Fruit fly (Drosophila melanogaster): ENCODE measurements around the gene CG2926.

CG2926 gene

DNA sequence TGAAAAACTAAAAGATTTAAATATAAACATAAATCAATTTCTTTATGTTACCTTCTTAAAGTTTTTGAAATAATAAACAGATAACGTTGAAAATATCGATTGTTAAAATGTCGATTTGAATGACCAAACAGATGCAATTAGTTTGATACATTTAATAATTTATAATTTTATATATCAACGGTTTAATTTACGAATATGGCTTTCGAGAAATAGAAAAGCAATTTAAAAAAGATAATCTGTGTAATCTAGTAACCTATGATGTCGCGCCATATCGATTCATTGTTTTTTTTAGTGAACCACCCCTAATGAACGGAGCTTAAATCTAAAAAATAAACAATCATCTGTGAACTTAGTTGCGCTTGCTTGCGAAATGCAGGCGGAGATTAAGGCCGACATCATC is 393 bp upstream of the CG2926 start, which contains the start of gene PolZ2:
Gene PolZ2, plus strand, starts transcription at position 301 of the 400 bp plus-strand sequence.
- TF ChIP-seq CTCF (optimal IDR thresholded peaks at IDR 0.05) (no peak), CG8478 (optimal IDR thresholded peaks at IDR 0.05) (no peak)

DNA sequence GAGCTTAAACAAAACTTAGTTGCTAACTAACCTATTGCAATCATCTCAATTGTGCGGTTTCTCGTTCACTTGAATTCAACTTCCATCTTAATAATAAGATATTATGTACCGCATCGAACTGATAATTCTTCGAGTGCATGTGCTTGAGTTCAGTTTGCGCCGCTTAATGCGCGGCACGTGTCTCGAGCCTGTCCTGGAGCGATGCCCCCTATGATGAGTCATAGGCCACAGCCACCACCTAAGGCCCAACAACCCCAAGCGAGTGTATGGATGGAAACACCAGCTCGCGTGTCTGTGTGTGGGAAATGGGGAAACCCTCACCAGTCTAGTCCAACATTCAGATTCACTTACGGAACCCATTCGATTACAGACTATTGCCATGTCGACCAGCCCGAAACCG is 14.3 kb downstream of the CG2926 start:
- no peak for TF ChIP-seq CG8478 (optimal IDR thresholded peaks at IDR 0.05)
- no peak for TF ChIP-seq CTCF (optimal IDR thresholded peaks at IDR 0.05)

DNA sequence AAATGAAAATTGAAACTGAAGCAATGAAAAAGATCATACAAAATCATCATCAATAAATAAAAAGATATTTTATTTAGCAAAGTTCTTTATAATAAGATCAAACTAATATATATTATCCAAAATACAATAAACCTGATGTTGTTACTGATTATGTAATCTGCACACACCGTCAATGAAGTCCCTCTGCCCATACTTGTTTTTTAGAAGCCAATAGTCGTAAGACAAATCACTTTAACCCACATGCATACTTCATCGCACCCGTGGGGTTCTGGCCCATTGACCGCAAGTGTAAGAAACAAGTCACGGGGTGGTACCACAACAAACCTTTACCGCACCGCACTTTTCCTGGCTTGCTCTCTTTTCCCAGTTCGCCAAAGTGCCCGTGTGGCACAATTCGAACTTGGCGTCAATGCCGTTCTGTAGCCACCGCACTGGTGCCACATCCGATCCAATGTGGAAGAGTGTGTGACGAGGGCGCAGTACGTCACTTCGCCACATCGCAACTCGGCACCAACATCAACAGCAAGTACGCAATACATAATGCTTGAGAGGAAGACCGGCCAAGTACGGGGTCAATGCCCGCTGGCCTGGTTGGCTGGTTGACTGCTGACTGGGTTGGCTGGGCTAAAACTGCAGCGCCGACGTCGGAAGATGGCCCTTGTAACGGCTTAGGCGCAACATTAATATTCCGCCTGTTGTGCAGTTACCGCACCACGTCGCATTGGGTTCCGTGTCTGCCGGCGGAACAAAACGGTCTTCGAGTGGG is 15.1 kb downstream of the CG2926 start:
- TF ChIP-seq CTCF (optimal IDR thresholded peaks at IDR 0.05) (no peak), CG8478 (optimal IDR thresholded peaks at IDR 0.05) (no peak)

DNA sequence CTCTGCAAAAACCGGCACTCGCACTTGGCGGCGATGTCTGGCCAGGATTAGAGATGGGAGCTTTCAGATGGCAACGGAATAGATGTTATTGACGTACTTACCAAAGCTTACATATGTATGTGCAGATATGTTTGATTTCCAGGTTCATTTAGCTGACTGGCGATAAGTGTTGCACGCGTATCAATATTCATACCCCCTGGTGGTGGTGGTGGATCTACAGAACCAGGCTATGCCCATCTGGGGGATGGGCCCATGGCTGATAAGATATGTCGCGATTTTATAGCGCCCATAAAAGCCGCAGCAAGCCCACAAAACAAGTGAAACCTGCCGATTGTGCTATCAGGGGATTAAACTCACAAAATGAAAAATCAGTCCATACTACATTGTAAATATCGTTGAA is 16.4 kb downstream of the CG2926 start:
- TF ChIP-seq CTCF (optimal IDR thresholded peaks at IDR 0.05) (no peak), CG8478 (optimal IDR thresholded peaks at IDR 0.05) (no peak)

DNA sequence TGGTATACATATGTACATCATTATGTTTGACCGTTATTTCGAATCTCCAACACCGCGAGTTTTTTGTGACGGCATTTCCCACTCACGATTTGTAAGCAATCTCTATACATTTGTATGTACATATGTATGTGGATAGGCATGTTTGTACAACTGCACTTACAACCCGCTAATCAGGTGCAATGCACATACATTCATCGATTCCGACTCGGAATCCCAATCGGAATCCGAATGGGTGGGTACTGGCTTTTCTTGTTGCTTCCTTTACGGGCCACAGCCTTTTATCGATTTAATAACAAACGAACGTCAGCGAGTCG is 16.8 kb downstream of the CG2926 start:
- TF ChIP-seq CG8478 (optimal IDR thresholded peaks at IDR 0.05) (no peak), CTCF (optimal IDR thresholded peaks at IDR 0.05) (no peak)

DNA sequence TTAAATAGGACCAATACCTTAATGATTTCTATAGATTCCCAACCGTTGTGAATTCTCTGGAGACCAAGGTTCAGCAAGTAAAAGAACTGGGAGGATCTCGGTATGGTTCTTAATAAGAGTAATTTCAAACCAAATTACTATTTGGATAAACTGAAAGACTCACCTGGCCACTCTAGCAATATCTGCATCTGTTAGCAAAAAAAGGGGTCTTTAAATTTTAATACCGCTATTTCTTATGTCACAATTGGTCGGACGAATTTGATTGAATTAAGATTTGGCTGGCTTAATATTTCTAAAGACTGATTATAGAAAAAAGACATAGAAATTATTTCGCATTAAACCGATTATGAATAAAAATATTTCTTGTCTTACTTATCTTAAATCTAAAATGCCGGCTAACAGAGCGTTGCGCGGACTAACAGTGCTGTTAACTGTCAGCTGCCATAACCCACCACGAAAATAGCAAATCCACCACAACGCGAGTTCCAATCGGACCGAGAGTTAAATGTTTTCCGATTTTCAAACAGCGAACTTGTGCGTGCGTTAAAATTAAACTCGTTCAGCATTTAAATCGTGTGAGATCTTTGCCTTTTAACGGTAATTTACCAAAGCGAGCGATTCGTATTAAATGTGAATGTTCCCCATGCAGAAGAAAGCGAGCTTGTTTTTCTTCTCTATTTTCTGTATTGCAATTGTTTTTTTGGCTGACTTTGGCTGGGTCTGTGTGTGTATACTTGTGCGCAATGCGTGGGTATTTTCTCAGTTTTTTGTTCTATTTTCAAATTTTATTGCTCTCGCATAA is 17.3 kb downstream of the CG2926 start, which contains the start of gene CRMP:
Gene CRMP, plus strand, starts transcription at position 474 of the 802 bp plus-strand sequence.
- TF ChIP-seq CTCF (optimal IDR thresholded peaks at IDR 0.05), result no peak
- no peak for TF ChIP-seq CG8478 (optimal IDR thresholded peaks at IDR 0.05)

DNA sequence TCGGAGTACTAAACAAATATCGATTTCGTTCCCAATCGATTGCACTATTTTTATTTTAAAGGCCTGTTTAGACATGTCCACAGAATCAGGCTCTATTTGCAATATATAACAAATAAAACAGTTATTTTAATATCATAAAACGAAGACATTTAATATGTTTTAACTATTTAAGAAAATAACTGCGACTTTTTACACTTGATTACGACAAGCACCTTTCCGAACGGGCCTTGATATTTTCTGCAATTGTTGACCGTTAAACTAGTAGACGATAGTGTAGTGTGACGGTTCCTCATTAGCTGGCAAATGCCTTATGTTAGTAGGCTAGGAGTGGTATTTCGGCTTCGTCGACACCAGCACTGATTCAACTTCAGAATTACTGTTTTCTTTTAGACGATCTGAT is 19.6 kb downstream of the CG2926 start, which contains the start of the genes CG2931 and Rheb:
Gene CG2931, minus strand, starts transcription at position 26 of the 400 bp plus-strand sequence.
Gene Rheb, plus strand, starts transcription at position 332 of the 400 bp plus-strand sequence.
- no peak for TF ChIP-seq CG8478 (optimal IDR thresholded peaks at IDR 0.05)
- no peak for TF ChIP-seq CTCF (optimal IDR thresholded peaks at IDR 0.05)

DNA sequence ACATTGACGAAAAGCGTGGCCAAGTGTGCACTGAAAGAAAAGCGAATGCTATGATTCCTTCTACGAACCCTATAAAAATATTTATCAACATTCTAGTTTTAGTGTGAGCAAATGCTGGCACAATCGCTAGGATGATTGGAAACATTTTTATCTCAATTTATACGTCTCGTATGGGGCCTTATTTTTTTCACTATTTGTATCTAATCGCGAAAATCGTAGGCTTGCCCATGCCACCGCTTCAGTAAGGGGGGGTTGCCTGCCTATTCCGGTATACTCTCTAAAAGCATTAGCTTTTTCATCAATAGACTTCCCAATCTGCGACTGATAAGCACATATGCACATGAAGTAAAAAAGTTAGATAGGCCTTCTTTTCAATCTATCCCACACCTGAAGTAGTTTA is 22.6 kb downstream of the CG2926 start:
- TF ChIP-seq CG8478 (optimal IDR thresholded peaks at IDR 0.05), result no peak
- no peak for TF ChIP-seq CTCF (optimal IDR thresholded peaks at IDR 0.05)

DNA sequence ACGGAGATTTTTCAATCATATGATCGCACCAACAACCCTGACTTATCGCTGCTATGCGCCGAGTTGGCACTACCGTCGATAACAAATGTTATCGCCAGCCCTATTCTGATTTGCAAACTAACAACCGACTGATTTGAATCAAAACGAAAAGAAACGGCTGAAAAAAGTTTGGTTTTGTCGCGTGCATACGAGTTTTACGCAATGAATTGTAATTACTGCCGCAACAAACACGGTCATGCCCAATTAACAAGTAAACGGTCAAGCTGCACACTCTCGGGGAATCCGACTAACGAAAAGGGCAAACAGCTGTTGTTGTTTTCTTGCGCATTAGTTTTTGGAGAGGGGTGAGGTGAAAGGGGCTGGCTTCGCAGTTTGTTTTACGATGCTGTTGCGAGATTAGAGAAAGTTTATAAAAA is 23.4 kb downstream of the CG2926 start, which contains the start of the genes CG14671 and CG12746:
Gene CG14671, minus strand, starts transcription at position 41 of the 416 bp plus-strand sequence.
Gene CG12746, plus strand, starts transcription at position 91 of the 416 bp plus-strand sequence.
- peak in 1 of 2 experiments; percentile 9 for TF ChIP-seq CTCF (optimal IDR thresholded peaks at IDR 0.05)
- TF ChIP-seq CG8478 (optimal IDR thresholded peaks at IDR 0.05), result no peak

DNA sequence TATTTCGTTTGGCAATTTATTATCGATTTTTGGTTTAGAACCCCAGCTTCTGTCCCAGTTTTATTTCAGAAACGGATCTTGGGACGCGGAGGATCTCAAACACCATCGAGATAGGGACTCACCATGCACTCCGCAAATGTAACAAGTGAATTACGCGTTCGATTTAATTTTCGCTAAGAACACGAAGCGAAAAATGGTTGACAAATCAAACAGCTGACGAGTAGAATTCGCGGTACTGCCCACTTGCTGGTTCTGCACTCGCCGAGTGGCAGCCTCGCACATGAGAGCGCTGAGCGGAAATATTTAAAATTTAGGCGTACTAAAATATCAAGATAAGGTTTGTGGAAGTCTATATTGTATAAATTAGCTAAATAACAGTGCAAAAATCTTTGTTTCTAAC is 24.8 kb downstream of the CG2926 start, which contains the start of gene Pi4KIIalpha:
Gene Pi4KIIalpha, minus strand, starts transcription at position 233 of the 400 bp plus-strand sequence.
- TF ChIP-seq CG8478 (optimal IDR thresholded peaks at IDR 0.05) (no peak), CTCF (optimal IDR thresholded peaks at IDR 0.05) (peak in 1 of 2 experiments; percentile 9)

DNA sequence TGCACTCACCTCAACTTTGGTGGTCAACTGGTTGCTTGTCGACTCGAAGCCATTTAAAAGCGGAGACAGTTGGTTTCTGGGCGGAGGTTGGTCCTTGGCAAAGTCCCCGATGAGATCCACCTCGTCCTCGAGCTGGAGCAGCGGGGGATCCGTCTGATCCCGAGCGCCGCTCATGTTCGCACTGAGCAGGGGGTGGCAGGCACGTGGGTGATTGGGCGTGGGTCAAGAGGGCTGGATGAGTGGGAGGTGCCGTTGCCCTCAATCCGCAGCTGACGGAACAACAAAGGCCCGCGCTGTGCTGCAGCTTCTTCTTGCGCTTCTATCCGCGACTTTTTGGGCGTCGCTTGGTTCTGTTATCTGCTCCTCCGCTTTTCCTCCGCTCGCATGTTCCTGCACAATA is 25.2 kb downstream of the CG2926 start:
- TF ChIP-seq CTCF (optimal IDR thresholded peaks at IDR 0.05) (no peak), CG8478 (optimal IDR thresholded peaks at IDR 0.05) (no peak)

DNA sequence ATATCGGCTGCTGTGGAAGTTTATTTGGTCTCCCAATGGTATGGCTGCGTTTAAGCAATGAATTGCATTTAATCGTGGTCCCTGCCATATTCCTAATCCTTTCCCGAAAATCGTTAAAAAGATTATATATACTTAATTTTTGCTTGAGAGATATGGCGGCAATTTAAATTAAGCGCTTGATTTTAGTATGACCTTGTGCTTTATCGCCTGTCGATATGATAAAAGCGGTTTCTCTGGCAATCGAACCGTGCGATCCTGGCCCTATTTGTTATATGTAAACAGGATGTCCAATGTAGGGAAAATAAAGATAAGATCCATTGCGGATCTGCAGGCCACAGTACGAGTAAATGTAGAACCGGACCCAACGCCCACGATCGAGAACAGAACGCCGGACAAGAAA is 33.3 kb downstream of the CG2926 start, which contains the start of gene Snm1:
Gene Snm1, plus strand, starts transcription at position 233 of the 400 bp plus-strand sequence.
- TF ChIP-seq CG8478 (optimal IDR thresholded peaks at IDR 0.05) (no peak), CTCF (optimal IDR thresholded peaks at IDR 0.05) (no peak)

DNA sequence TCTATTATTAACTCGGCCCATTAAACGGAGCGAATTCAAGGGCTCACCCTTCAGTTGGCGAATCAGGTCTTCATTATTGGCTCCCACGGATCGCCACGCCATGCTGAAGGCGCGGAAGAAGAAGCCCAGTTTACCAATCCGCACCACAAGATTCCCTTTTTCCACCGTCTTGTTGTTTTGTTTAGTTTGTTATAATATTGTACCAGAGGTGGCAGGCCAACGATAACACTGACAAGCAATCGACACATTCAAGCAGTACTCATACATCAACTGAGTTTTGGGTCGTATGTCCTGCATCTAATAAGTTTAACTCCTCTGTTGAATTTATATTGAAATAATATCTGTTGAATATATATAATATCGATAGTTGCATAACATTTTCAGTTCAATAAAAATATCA is 34.1 kb downstream of the CG2926 start, which contains the start of gene Pcmt:
Gene Pcmt, minus strand, starts transcription at position 235 of the 400 bp plus-strand sequence.
- TF ChIP-seq CG8478 (optimal IDR thresholded peaks at IDR 0.05), result no peak
- TF ChIP-seq CTCF (optimal IDR thresholded peaks at IDR 0.05), result no peak

DNA sequence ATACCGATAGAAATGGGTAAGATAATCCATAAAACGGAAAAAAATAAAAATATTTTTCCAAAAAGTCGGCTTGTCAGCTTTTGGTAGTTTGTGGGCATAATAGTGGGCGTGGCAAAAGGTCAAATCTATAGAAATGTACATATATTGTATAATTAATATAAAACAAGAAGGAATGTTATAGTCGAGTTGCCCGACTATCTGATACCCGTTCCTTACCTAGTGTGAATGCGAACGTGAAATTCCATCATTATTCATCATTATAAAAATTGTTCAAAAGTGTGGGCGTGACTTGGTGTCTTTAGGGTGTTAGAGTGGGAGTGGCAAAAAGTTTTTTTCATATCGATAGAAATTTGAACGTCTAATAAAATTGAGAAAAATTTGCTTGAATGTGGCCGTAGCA is 36.6 kb downstream of the CG2926 start:
- no peak for TF ChIP-seq CTCF (optimal IDR thresholded peaks at IDR 0.05)
- TF ChIP-seq CG8478 (optimal IDR thresholded peaks at IDR 0.05), result no peak

DNA sequence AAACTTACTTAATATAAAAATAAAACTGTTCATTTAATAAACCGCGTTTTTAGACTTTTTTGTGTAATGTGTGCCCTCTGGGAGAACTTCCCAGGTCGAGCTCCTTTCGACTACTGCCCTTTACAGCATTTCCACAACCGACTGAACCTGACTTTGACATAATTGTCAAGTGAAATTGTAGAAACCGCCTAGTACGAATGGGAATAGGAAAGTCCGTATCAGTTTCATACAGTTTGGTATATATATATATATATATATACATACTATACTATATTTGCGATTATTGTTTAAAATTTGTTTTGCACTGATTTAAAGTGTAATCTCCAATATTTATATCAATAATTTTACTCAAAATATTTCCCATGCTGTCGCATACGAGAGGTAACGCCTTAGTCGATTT is 37.1 kb downstream of the CG2926 start, which contains the start of gene mia:
Gene mia, minus strand, starts transcription at position 101 of the 400 bp plus-strand sequence.
- no peak for TF ChIP-seq CG8478 (optimal IDR thresholded peaks at IDR 0.05)
- TF ChIP-seq CTCF (optimal IDR thresholded peaks at IDR 0.05), result no peak

All from S2 (cell line).